Fruit fly (Drosophila melanogaster): ENCODE results near the gene CG6638.

Gene CG6638

dm6 chr3L:8554024-8554642 is 21.7 kb downstream of the CG6638 start (continued):
- TF ChIP-seq pum (GFP tag; optimal IDR thresholded peaks at IDR 0.05) (no peak), p53 (GFP tag; optimal IDR thresholded peaks at IDR 0.05) (no peak), Eip74EF (GFP tag; optimal IDR thresholded peaks at IDR 0.05) (no peak), stwl (tag; optimal IDR thresholded peaks at IDR 0.05) (no peak), Dad (GFP tag; optimal IDR thresholded peaks at IDR 0.05) (no peak), gsb-n (tag; optimal IDR thresholded peaks at IDR 0.05) (no peak), CG17829 (tag; optimal IDR thresholded peaks at IDR 0.05) (no peak), scrt (GFP tag; optimal IDR thresholded peaks at IDR 0.05) (no peak), Hr39 (optimal IDR thresholded peaks at IDR 0.05) (no peak), Side (GFP tag; optimal IDR thresholded peaks at IDR 0.05) (no peak), CG9817 (tag; optimal IDR thresholded peaks at IDR 0.05) (no peak), Sox100B (GFP tag; optimal IDR thresholded peaks at IDR 0.05) (no peak), cad (GFP tag; optimal IDR thresholded peaks at IDR 0.05) (peak; percentile 60), pho (GFP tag; optimal IDR thresholded peaks at IDR 0.05) (no peak), seq (GFP tag; IDR thresholded peaks at IDR 0.05) (no peak), Doc2 (GFP tag; IDR thresholded peaks at IDR 0.05) (no peak), knrl (GFP tag; IDR thresholded peaks at IDR 0.05; ENCODE audit: partially characterized antibody) (no peak), hkb (optimal IDR thresholded peaks at IDR 0.05) (no peak), hkb (GFP tag; IDR thresholded peaks at IDR 0.05) (0 out of 2 replicates have a peak, but pooled peaks have one; percentile 17), fd64A (GFP tag; optimal IDR thresholded peaks at IDR 0.05) (no peak), CG10431 (GFP tag; optimal IDR thresholded peaks at IDR 0.05) (no peak), CG15601 (tag; optimal IDR thresholded peaks at IDR 0.05) (no peak), CG12659 (GFP tag; optimal IDR thresholded peaks at IDR 0.05) (no peak), grn (GFP tag; optimal IDR thresholded peaks at IDR 0.05) (peak; percentile 26), CG6654 (GFP tag; optimal IDR thresholded peaks at IDR 0.05) (no peak), CG34376 (GFP tag; optimal IDR thresholded peaks at IDR 0.05) (peak; percentile 19), CG15269 (tag; optimal IDR thresholded peaks at IDR 0.05) (no peak), otp (GFP tag; IDR thresholded peaks at IDR 0.05) (no peak), CG9876 (GFP tag; optimal IDR thresholded peaks at IDR 0.05) (no peak), CG16813 (GFP tag; IDR thresholded peaks at IDR 0.05; ENCODE audit: partially characterized antibody) (no peak), CG30020 (tag; optimal IDR thresholded peaks at IDR 0.05) (no peak), jigr1 (GFP tag; IDR thresholded peaks at IDR 0.05) (no peak), sima (GFP tag; optimal IDR thresholded peaks at IDR 0.05) (no peak)

dm6 chr3L:8553125-8553524 is 22.8 kb downstream of the CG6638 start:
- TF ChIP-seq CG6689 (GFP tag; IDR thresholded peaks at IDR 0.05) (0 out of 2 replicates have a peak, but pooled peaks have one; percentile 15), dpn (GFP tag; optimal IDR thresholded peaks at IDR 0.05) (peak in 1 of 2 experiments; percentile 2), CG17385 (GFP tag; optimal IDR thresholded peaks at IDR 0.05) (peak; percentile 3), otp (GFP tag; IDR thresholded peaks at IDR 0.05) (no peak), pan (optimal IDR thresholded peaks at IDR 0.05) (no peak), pan (GFP tag; optimal IDR thresholded peaks at IDR 0.05 in 1 of 2, IDR thresholded peaks at IDR 0.05 in 1 of 2) (peak in 1 of 2 experiments; percentile 30), NC2β (GFP tag; optimal IDR thresholded peaks at IDR 0.05) (no peak), Sry-β (GFP tag; optimal IDR thresholded peaks at IDR 0.05) (no peak), gem (tag; optimal IDR thresholded peaks at IDR 0.05) (no peak), NFAT (GFP tag; IDR thresholded peaks at IDR 0.05) (0 out of 2 replicates have a peak, but pooled peaks have one; percentile 46), peb (GFP tag; IDR thresholded peaks at IDR 0.05) (0 out of 2 replicates have a peak, but pooled peaks have one; percentile 6), wor (GFP tag; IDR thresholded peaks at IDR 0.05) (no peak), crol (GFP tag; IDR thresholded peaks at IDR 0.05) (no peak), CG2678 (tag; optimal IDR thresholded peaks at IDR 0.05) (peak; percentile 4), ATbp (GFP tag; optimal IDR thresholded peaks at IDR 0.05) (no peak), CG34422 (GFP tag; IDR thresholded peaks at IDR 0.05) (no peak), h (optimal IDR thresholded peaks at IDR 0.05) (no peak), Scr (GFP tag; IDR thresholded peaks at IDR 0.05; ENCODE audit: partially characterized antibody) (no peak), grau (tag; optimal IDR thresholded peaks at IDR 0.05) (peak; percentile 91), gro (GFP tag; optimal IDR thresholded peaks at IDR 0.05) (no peak), CG6813 (GFP tag; optimal IDR thresholded peaks at IDR 0.05) (no peak)
